Worm (Caenorhabditis elegans) whole organism, L4/young adult: ENCODE results near the gene W09C2.9.

Source experiments
- W03F9.2 ChIP-seq: fragments of 150-350 bp; optimal IDR thresholded peaks from 2 replicates; lab custom pipeline; 2014; ENCODE audit warnings: missing biosample characterization, missing genetic modification characterization
- dao-5 ChIP-seq: sonication (generic microtip); optimal IDR thresholded peaks from 2 replicates; lab custom pipeline; 2016; ENCODE audit warnings: missing genotype, missing genetic modification characterization, moderate library complexity, missing compliant biosample characterization
- him-1 ChIP-seq: sonication (generic microtip); optimal IDR thresholded peaks from 2 replicates; lab custom pipeline; 2016; ENCODE audit warnings: missing genotype, missing genetic modification reagents, missing genetic modification characterization, missing compliant biosample characterization

ce11 chrIV:9607945-9608344, 15.2 kb downstream of the W09C2.9 start:
- TF ChIP-seq W03F9.2 (tag; lab: Kevin White, UChicago) = no peak
- TF ChIP-seq him-1 (tag; lab: Kevin White, UChicago) = no peak
- TF ChIP-seq dao-5 = no peak
